Worm (Caenorhabditis elegans) whole organism, late embryonic: Measurements from ENCODE around the gene C02H6.3.

Experiments used
- ceh-24 ChIP-seq: sonication (generic microtip); optimal IDR thresholded peaks from 2 replicates; lab custom pipeline; 2016; ENCODE audit warnings: mild to moderate bottlenecking, missing genetic modification characterization, missing compliant biosample characterization
- ceh-45 ChIP-seq: fragments of 200-800 bp; sonication (Bioruptor generic); IDR thresholded peaks from 2 replicates; pipeline ENCODE4 v1.3.6; 2022; ENCODE audit warnings: missing genetic modification reagents, missing genetic modification characterization, missing compliant biosample characterization
- ets-4 ChIP-seq: sonication (generic microtip); optimal IDR thresholded peaks from 2 replicates; lab custom pipeline; 2016; ENCODE audit warnings: missing genetic modification characterization, missing compliant biosample characterization
- fkh-10 ChIP-seq: fragments of 150-350 bp; optimal IDR thresholded peaks from 2 replicates; lab custom pipeline; 2014; ENCODE audit warnings: missing biosample characterization, missing genetic modification reagents, missing genetic modification characterization
- hlh-30 ChIP-seq: sonication (generic microtip); optimal IDR thresholded peaks from 2 replicates; lab custom pipeline; 2017; ENCODE audit warnings: antibody characterized with exemption, missing genetic modification characterization, missing compliant biosample characterization; ENCODE audit not compliant: insufficient read depth
- nfya-1 ChIP-seq: sonication (generic microtip); optimal IDR thresholded peaks from 2 replicates; lab custom pipeline; 2017; ENCODE audit warnings: missing genetic modification characterization, mild to moderate bottlenecking, missing compliant biosample characterization, antibody characterized with exemption, moderate library complexity
- npax-4 ChIP-seq: sonication (generic microtip); optimal IDR thresholded peaks from 2 replicates; lab custom pipeline; 2016; ENCODE audit warnings: missing genetic modification characterization, missing compliant biosample characterization
- ref-2 ChIP-seq: sonication (generic microtip); optimal IDR thresholded peaks from 2 replicates; lab custom pipeline; 2016; ENCODE audit warnings: missing genetic modification characterization, missing compliant biosample characterization
- rnt-1 ChIP-seq: sonication (generic microtip); optimal IDR thresholded peaks from 2 replicates; lab custom pipeline; 2016; ENCODE audit warnings: missing genetic modification characterization, missing compliant biosample characterization
- unc-55 ChIP-seq: sonication (generic microtip); optimal IDR thresholded peaks from 2 replicates; lab custom pipeline; 2017; ENCODE audit warnings: missing biosample characterization, missing genetic modification reagents, missing genetic modification characterization
- zip-5 ChIP-seq: sonication (generic microtip); optimal IDR thresholded peaks from 2 replicates; lab custom pipeline; 2016; ENCODE audit warnings: missing genetic modification characterization, missing compliant biosample characterization

DNA sequence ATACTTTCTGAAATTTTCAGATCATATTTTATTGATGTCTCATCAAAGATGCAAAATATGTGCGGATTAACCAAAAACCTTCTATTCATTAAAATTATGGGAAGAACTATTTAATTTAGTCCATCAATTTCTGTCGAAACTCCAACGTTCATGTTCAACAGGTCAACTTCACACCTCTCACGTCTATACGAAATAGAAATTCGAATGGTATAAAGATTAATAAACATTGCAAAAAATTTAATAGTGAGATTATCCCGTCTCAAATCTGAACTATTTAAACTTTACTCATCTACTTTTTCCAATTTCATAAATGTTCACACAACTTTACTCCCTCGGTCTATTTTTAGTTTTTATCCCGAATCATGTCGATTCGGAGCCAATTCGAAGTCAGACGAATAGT, 21.9 kb upstream of the C02H6.3 start, which contains the start of gene R13D7.2:
- TF ChIP-seq rnt-1 (tag; lab: Kevin White, UChicago) = no peak
- TF ChIP-seq ceh-24 (tag; lab: Kevin White, UChicago) = no peak
- TF ChIP-seq ceh-45 = no peak
- no peak for TF ChIP-seq ets-4 (tag; lab: Kevin White, UChicago)
- TF ChIP-seq nfya-1 = no peak
- TF ChIP-seq fkh-10 (GFP tag; lab: Kevin White, UChicago) = no peak
- TF ChIP-seq npax-4 (tag; lab: Kevin White, UChicago) = no peak
- no peak for TF ChIP-seq hlh-30
- TF ChIP-seq ref-2 (tag; lab: Kevin White, UChicago) = no peak
- no peak for TF ChIP-seq unc-55 (GFP tag; lab: Kevin White, UChicago)
- no peak for TF ChIP-seq zip-5
